Worm (Caenorhabditis elegans) whole organism, early embryonic: ENCODE results near the gene rab-35.

Source experiments
- B0310.2 ChIP-seq: sonication (generic microtip); optimal IDR thresholded peaks from 2 replicates; lab custom pipeline; 2016; ENCODE audit warnings: mild to moderate bottlenecking, missing genetic modification characterization, missing compliant biosample characterization
- F13C5.2 ChIP-seq: sonication (generic microtip); optimal IDR thresholded peaks from 2 replicates; lab custom pipeline; 2017; ENCODE audit warnings: mild to moderate bottlenecking, missing genetic modification characterization, inconsistent platforms, missing compliant biosample characterization
- aly-1 ChIP-seq: sonication (generic microtip); optimal IDR thresholded peaks from 2 replicates; lab custom pipeline; 2016; ENCODE audit warnings: missing genetic modification characterization, missing compliant biosample characterization
- ama-1 ChIP-seq: fragments of 150-350 bp; optimal IDR thresholded peaks from 2 replicates; lab custom pipeline; 2014
- ceh-13 ChIP-seq: fragments of 200-800 bp; sonication (Bioruptor generic); optimal IDR thresholded peaks from 2 replicates; lab custom pipeline; 2018; ENCODE audit warnings: mild to moderate bottlenecking, missing genetic modification characterization, missing compliant biosample characterization
- ceh-36 ChIP-seq: sonication (generic microtip); optimal IDR thresholded peaks from 2 replicates; lab custom pipeline; 2016; ENCODE audit warnings: missing genetic modification characterization, inconsistent platforms, missing compliant biosample characterization
- ets-7 ChIP-seq: sonication (generic microtip); optimal IDR thresholded peaks from 2 replicates; lab custom pipeline; 2016; ENCODE audit warnings: missing genotype, missing genetic modification characterization, missing compliant biosample characterization
- flt-1 ChIP-seq: fragments of 200-800 bp; sonication (Bioruptor generic); IDR thresholded peaks from 2 replicates; pipeline ENCODE4 v1.3.6; 2022; ENCODE audit warnings: missing genetic modification characterization, missing compliant biosample characterization
- hmbx-1 ChIP-seq: sonication (generic microtip); optimal IDR thresholded peaks from 2 replicates; lab custom pipeline; 2016; ENCODE audit warnings: mild to moderate bottlenecking, missing genetic modification characterization, missing compliant biosample characterization
- hmg-4 ChIP-seq: fragments of 200-800 bp; sonication (Bioruptor generic); optimal IDR thresholded peaks from 2 replicates; lab custom pipeline; 2018; ENCODE audit warnings: mild to moderate bottlenecking, missing genetic modification characterization, missing compliant biosample characterization
- hnd-1 ChIP-seq: sonication (generic microtip); optimal IDR thresholded peaks from 2 replicates; lab custom pipeline; 2016; ENCODE audit warnings: missing genetic modification characterization, missing compliant biosample characterization
- pes-1 ChIP-seq: fragments of 200-800 bp; sonication (Bioruptor generic); IDR thresholded peaks from 2 replicates; pipeline ENCODE4 v1.3.6; 2022; ENCODE audit warnings: missing genetic modification reagents, missing genetic modification characterization, missing compliant biosample characterization
- scrt-1 ChIP-seq: fragments of 200-800 bp; sonication (Bioruptor generic); IDR thresholded peaks from 2 replicates; pipeline ENCODE4 v1.3.6; 2022; ENCODE audit warnings: missing genetic modification characterization, missing compliant biosample characterization
- sea-1 ChIP-seq: fragments of 200-800 bp; sonication (Bioruptor generic); conservative IDR thresholded peaks from 2 replicates; pipeline ENCODE4 v1.3.6; 2022; ENCODE audit warnings: missing genetic modification characterization, missing compliant biosample characterization
- tbx-11 ChIP-seq: fragments of 200-800 bp; sonication (Bioruptor generic); IDR thresholded peaks from 2 replicates; pipeline ENCODE4 v1.3.6; 2022; ENCODE audit warnings: missing genetic modification characterization, missing compliant biosample characterization
- tbx-37 ChIP-seq: fragments of 200-800 bp; sonication (Bioruptor generic); conservative IDR thresholded peaks from 2 replicates; pipeline ENCODE4 v1.3.6; 2022; ENCODE audit warnings: missing genetic modification reagents, missing genetic modification characterization, missing compliant biosample characterization
- tra-4 ChIP-seq: sonication (generic microtip); optimal IDR thresholded peaks from 2 replicates; lab custom pipeline; 2017; ENCODE audit warnings: missing genetic modification characterization, missing compliant biosample characterization

The rab-35 gene

ce11 chrIII:11311466-11311865 lies at the start of gene rab-35:
Gene rab-35, minus strand, starts transcription at chrIII:11311566.
- TF ChIP-seq tra-4 (tag; lab: Kevin White, UChicago) (no peak), aly-1 (no peak), F13C5.2 (tag; lab: Kevin White, UChicago) (no peak), hnd-1 (tag; lab: Kevin White, UChicago) (no peak), ceh-36 (tag; lab: Kevin White, UChicago) (no peak), hmg-4 (GFP tag; lab: Kevin White, UChicago) (no peak), tbx-37 (GFP tag; lab: Robert Waterston, UW) (no peak), tbx-11 (GFP tag; lab: Robert Waterston, UW) (no peak), hmbx-1 (tag; lab: Kevin White, UChicago) (no peak), scrt-1 (GFP tag; lab: Robert Waterston, UW) (no peak), ceh-13 (no peak), ama-1 (lab: Kevin White, UChicago) (no peak), ets-7 (tag; lab: Kevin White, UChicago) (no peak), flt-1 (no peak), sea-1 (GFP tag; lab: Robert Waterston, UW) (no peak), B0310.2 (tag; lab: Kevin White, UChicago) (no peak)

- TF ChIP-seq ama-1 (lab: Kevin White, UChicago) (no peak), hnd-1 (tag; lab: Kevin White, UChicago) (no peak), scrt-1 (GFP tag; lab: Robert Waterston, UW) (no peak), tbx-11 (GFP tag; lab: Robert Waterston, UW) (no peak), hmg-4 (GFP tag; lab: Kevin White, UChicago) (no peak), B0310.2 (tag; lab: Kevin White, UChicago) (no peak), tbx-37 (GFP tag; lab: Robert Waterston, UW) (no peak), F13C5.2 (tag; lab: Kevin White, UChicago) (no peak), tra-4 (tag; lab: Kevin White, UChicago) (no peak), ets-7 (tag; lab: Kevin White, UChicago) (no peak), sea-1 (GFP tag; lab: Robert Waterston, UW) (no peak), flt-1 (no peak), ceh-13 (no peak), aly-1 (no peak), hmbx-1 (tag; lab: Kevin White, UChicago) (no peak)
Measured at ce11 chrIII:11360156-11360555, 48.8 kb upstream of the rab-35 start, which contains the start of gene T28D6.4. Gene T28D6.4, plus strand, starts transcription at chrIII:11360456.

ce11 chrIII:11359422-11359821 lies 48.1 kb upstream of the rab-35 start:
- TF ChIP-seq ceh-13 (no peak), pes-1 (GFP tag; lab: Robert Waterston, UW) (no peak), ceh-36 (tag; lab: Kevin White, UChicago) (no peak), sea-1 (GFP tag; lab: Robert Waterston, UW) (no peak), scrt-1 (GFP tag; lab: Robert Waterston, UW) (no peak), ets-7 (tag; lab: Kevin White, UChicago) (no peak), tbx-37 (GFP tag; lab: Robert Waterston, UW) (no peak), tbx-11 (GFP tag; lab: Robert Waterston, UW) (no peak), B0310.2 (tag; lab: Kevin White, UChicago) (no peak), tra-4 (tag; lab: Kevin White, UChicago) (no peak), aly-1 (no peak), F13C5.2 (tag; lab: Kevin White, UChicago) (no peak), hmbx-1 (tag; lab: Kevin White, UChicago) (no peak), ama-1 (lab: Kevin White, UChicago) (no peak), hnd-1 (tag; lab: Kevin White, UChicago) (no peak), flt-1 (no peak), hmg-4 (GFP tag; lab: Kevin White, UChicago) (no peak)

ce11 chrIII:11358273-11358672 lies 46.9 kb upstream of the rab-35 start:
- no peak for TF ChIP-seq F13C5.2 (tag; lab: Kevin White, UChicago)
- no peak for TF ChIP-seq flt-1
- TF ChIP-seq aly-1: no peak
- no peak for TF ChIP-seq tbx-37 (GFP tag; lab: Robert Waterston, UW)
- no peak for TF ChIP-seq hmg-4 (GFP tag; lab: Kevin White, UChicago)
- no peak for TF ChIP-seq B0310.2 (tag; lab: Kevin White, UChicago)
- no peak for TF ChIP-seq pes-1 (GFP tag; lab: Robert Waterston, UW)
- TF ChIP-seq hnd-1 (tag; lab: Kevin White, UChicago): no peak
- no peak for TF ChIP-seq tbx-11 (GFP tag; lab: Robert Waterston, UW)
- TF ChIP-seq ets-7 (tag; lab: Kevin White, UChicago): no peak
- no peak for TF ChIP-seq tra-4 (tag; lab: Kevin White, UChicago)
- no peak for TF ChIP-seq scrt-1 (GFP tag; lab: Robert Waterston, UW)
- TF ChIP-seq sea-1 (GFP tag; lab: Robert Waterston, UW): no peak
- no peak for TF ChIP-seq ceh-36 (tag; lab: Kevin White, UChicago)
- TF ChIP-seq ama-1 (lab: Kevin White, UChicago): no peak
- TF ChIP-seq hmbx-1 (tag; lab: Kevin White, UChicago): no peak
- TF ChIP-seq ceh-13: no peak

- no peak for TF ChIP-seq tbx-37 (GFP tag; lab: Robert Waterston, UW)
- no peak for TF ChIP-seq tra-4 (tag; lab: Kevin White, UChicago)
- no peak for TF ChIP-seq hmg-4 (GFP tag; lab: Kevin White, UChicago)
- TF ChIP-seq ama-1 (lab: Kevin White, UChicago): no peak
- no peak for TF ChIP-seq F13C5.2 (tag; lab: Kevin White, UChicago)
- no peak for TF ChIP-seq pes-1 (GFP tag; lab: Robert Waterston, UW)
- TF ChIP-seq ets-7 (tag; lab: Kevin White, UChicago): no peak
- TF ChIP-seq tbx-11 (GFP tag; lab: Robert Waterston, UW): no peak
- no peak for TF ChIP-seq ceh-13
- no peak for TF ChIP-seq hnd-1 (tag; lab: Kevin White, UChicago)
- no peak for TF ChIP-seq scrt-1 (GFP tag; lab: Robert Waterston, UW)
- no peak for TF ChIP-seq sea-1 (GFP tag; lab: Robert Waterston, UW)
- no peak for TF ChIP-seq flt-1
- no peak for TF ChIP-seq ceh-36 (tag; lab: Kevin White, UChicago)
Measured at ce11 chrIII:11357418-11357817, 46.1 kb upstream of the rab-35 start.

- TF ChIP-seq ceh-36 (tag; lab: Kevin White, UChicago): no peak
- no peak for TF ChIP-seq flt-1
- TF ChIP-seq hmg-4 (GFP tag; lab: Kevin White, UChicago): no peak
- no peak for TF ChIP-seq ets-7 (tag; lab: Kevin White, UChicago)
- TF ChIP-seq scrt-1 (GFP tag; lab: Robert Waterston, UW): no peak
- TF ChIP-seq pes-1 (GFP tag; lab: Robert Waterston, UW): no peak
- no peak for TF ChIP-seq hnd-1 (tag; lab: Kevin White, UChicago)
- TF ChIP-seq sea-1 (GFP tag; lab: Robert Waterston, UW): no peak
- no peak for TF ChIP-seq tbx-11 (GFP tag; lab: Robert Waterston, UW)
- TF ChIP-seq hmbx-1 (tag; lab: Kevin White, UChicago): no peak
- TF ChIP-seq tra-4 (tag; lab: Kevin White, UChicago): no peak
- TF ChIP-seq ceh-13: no peak
- TF ChIP-seq B0310.2 (tag; lab: Kevin White, UChicago): no peak
Measured at ce11 chrIII:11355758-11356323, 44.5 kb upstream of the rab-35 start.
